Fruit fly (Drosophila melanogaster) whole organism, pupa: ENCODE data around the gene unc80.

Experiments used
- CG10348 ChIP-seq: fragments of 200-800 bp; sonication (Bioruptor generic); IDR thresholded peaks from 2 replicates; pipeline ENCODE4 v1.3.6; 2022; ENCODE audit warnings: missing biosample characterization, missing genetic modification characterization
- CG12605 ChIP-seq: fragments of 200-800 bp; sonication (Bioruptor generic); IDR thresholded peaks from 2 replicates; pipeline ENCODE4 v1.3.6; 2022; ENCODE audit warnings: missing biosample characterization, missing genetic modification characterization
- CG13204 ChIP-seq: fragments of 200-800 bp; sonication (Bioruptor generic); optimal IDR thresholded peaks from 2 replicates; lab custom pipeline; 2018; ENCODE audit warnings: missing biosample characterization, mild to moderate bottlenecking, missing genetic modification characterization, moderate library complexity
- CG14655 ChIP-seq: fragments of 200-800 bp; sonication (Bioruptor generic); optimal IDR thresholded peaks from 3 replicates; lab custom pipeline; 2017; ENCODE audit warnings: mild to moderate bottlenecking, missing biosample characterization, missing genetic modification reagents, missing genetic modification characterization
- CG15710 ChIP-seq: fragments of 200-800 bp; sonication (Bioruptor generic); optimal IDR thresholded peaks from 2 replicates; lab custom pipeline; 2018; ENCODE audit warnings: missing biosample characterization, mild to moderate bottlenecking, missing genetic modification characterization, moderate library complexity
- CG17806 ChIP-seq: fragments of 200-800 bp; sonication (Bioruptor generic); optimal IDR thresholded peaks from 2 replicates; lab custom pipeline; 2018; ENCODE audit warnings: missing biosample characterization, mild to moderate bottlenecking, missing genetic modification characterization, moderate library complexity
- CG32121 ChIP-seq: fragments of 200-800 bp; sonication (Bioruptor generic); IDR thresholded peaks from 2 replicates; pipeline ENCODE4 v1.3.6; 2022; ENCODE audit warnings: missing biosample characterization, missing genetic modification characterization
- CG34367 ChIP-seq: fragments of 200-800 bp; sonication (Bioruptor generic); optimal IDR thresholded peaks from 2 replicates; lab custom pipeline; 2018; ENCODE audit warnings: missing biosample characterization, mild to moderate bottlenecking, missing genetic modification characterization
- CG4496 ChIP-seq: fragments of 200-800 bp; sonication (Bioruptor generic); IDR thresholded peaks from 3 replicates; pipeline ENCODE4 v1.3.6; 2022; ENCODE audit warnings: missing biosample characterization, missing genetic modification characterization
- CG8159 ChIP-seq: fragments of 200-800 bp; sonication (Bioruptor generic); optimal IDR thresholded peaks from 3 replicates; lab custom pipeline; 2018; ENCODE audit warnings: missing biosample characterization, mild to moderate bottlenecking, missing genetic modification characterization, moderate library complexity
- CG8301 ChIP-seq: fragments of 200-800 bp; sonication (Bioruptor generic); optimal IDR thresholded peaks from 2 replicates; lab custom pipeline; 2018; ENCODE audit warnings: missing biosample characterization, mild to moderate bottlenecking, missing genetic modification characterization
- CG9948 ChIP-seq: fragments of 200-800 bp; sonication (Bioruptor generic); optimal IDR thresholded peaks from 2 replicates; lab custom pipeline; 2018; ENCODE audit warnings: missing biosample characterization, mild to moderate bottlenecking, missing genetic modification characterization, moderate library complexity
- D1 ChIP-seq: fragments of 200-800 bp; sonication (Bioruptor generic); optimal IDR thresholded peaks from 2 replicates; lab custom pipeline; 2018; ENCODE audit warnings: missing biosample characterization, mild to moderate bottlenecking, missing genetic modification characterization, moderate library complexity
- EcR ChIP-seq: fragments of 200-800 bp; sonication (Bioruptor generic); optimal IDR thresholded peaks from 3 replicates; lab custom pipeline; 2019; ENCODE audit warnings: missing biosample characterization, missing genetic modification characterization, mild to moderate bottlenecking, moderate library complexity, missing genetic modification reagents
- Ets98B ChIP-seq: fragments of 200-800 bp; sonication (Bioruptor generic); IDR thresholded peaks from 2 replicates; pipeline ENCODE4 v1.3.6; 2022; ENCODE audit warnings: missing biosample characterization, missing genetic modification characterization
- Pif1A ChIP-seq: fragments of 200-800 bp; sonication (Bioruptor generic); optimal IDR thresholded peaks from 3 replicates; lab custom pipeline; 2016; ENCODE audit warnings: missing biosample characterization, missing genetic modification characterization
- Pif1B ChIP-seq: fragments of 200-800 bp; sonication (Bioruptor generic); optimal IDR thresholded peaks from 3 replicates; lab custom pipeline; 2016; ENCODE audit warnings: missing biosample characterization, missing genetic modification characterization
- Snoo ChIP-seq: fragments of 200-800 bp; sonication (Bioruptor generic); optimal IDR thresholded peaks from 3 replicates; lab custom pipeline; 2017; ENCODE audit warnings: missing biosample characterization, mild to moderate bottlenecking, missing genetic modification characterization, inconsistent platforms
- fd96Ca ChIP-seq: fragments of 200-800 bp; sonication (Bioruptor generic); IDR thresholded peaks from 3 replicates; pipeline ENCODE4 v1.3.6; 2022; ENCODE audit warnings: missing biosample characterization, missing genetic modification characterization
- gl ChIP-seq: fragments of 200-800 bp; sonication (Bioruptor generic); optimal IDR thresholded peaks from 2 replicates; lab custom pipeline; 2018; ENCODE audit warnings: missing biosample characterization, mild to moderate bottlenecking, missing genetic modification characterization
- rn ChIP-seq: fragments of 200-800 bp; sonication (Bioruptor generic); IDR thresholded peaks from 2 replicates; pipeline ENCODE4 v1.3.6; 2022; ENCODE audit warnings: missing biosample characterization, missing genetic modification characterization

Gene unc80

dm6 chr3R:27692645-27693307 is 30.5 kb downstream of the unc80 start:
- no peak for TF ChIP-seq CG14655 (GFP tag; lab: Kevin White, UChicago)
- peak; percentile 85 for TF ChIP-seq EcR
- peak; percentile 52 for TF ChIP-seq CG13204 (GFP tag; lab: Kevin White, UChicago)
- TF ChIP-seq, all 21 proteins: peak for 2

dm6 chr3R:27694018-27694417 is 31.8 kb downstream of the unc80 start, which contains the start of gene CG43319:
Gene CG43319 (plus strand): TSS chr3R:27694318.
- TF ChIP-seq CG10348 (GFP tag; lab: Robert Waterston, UW) (no peak), CG32121 (GFP tag; lab: Robert Waterston, UW) (no peak), CG17806 (no peak), CG12605 (GFP tag; lab: Robert Waterston, UW) (no peak), CG34367 (no peak), rn (GFP tag; lab: Robert Waterston, UW) (no peak)

- TF ChIP-seq CG9948 (tag; lab: Kevin White, UChicago) (no peak), CG12605 (GFP tag; lab: Robert Waterston, UW) (no peak), CG10348 (GFP tag; lab: Robert Waterston, UW) (no peak), Ets98B (GFP tag; lab: Robert Waterston, UW) (no peak), CG17806 (no peak), CG13204 (GFP tag; lab: Kevin White, UChicago) (no peak), Pif1B (no peak), fd96Ca (no peak), Snoo (tag; lab: Kevin White, UChicago) (no peak), CG4496 (GFP tag; lab: Robert Waterston, UW) (no peak), CG15710 (tag; lab: Kevin White, UChicago) (no peak), CG8159 (tag; lab: Kevin White, UChicago) (no peak), CG8301 (tag; lab: Kevin White, UChicago) (no peak), EcR (no peak), Pif1A (GFP tag; lab: Kevin White, UChicago) (no peak), gl (no peak), CG34367 (no peak), CG14655 (GFP tag; lab: Kevin White, UChicago) (no peak), D1 (tag; lab: Kevin White, UChicago) (no peak), rn (GFP tag; lab: Robert Waterston, UW) (no peak)
These were observed 32.3 kb downstream of the unc80 start, which contains the start of gene Acp98AB for dm6 chr3R:27694583-27694982. Gene Acp98AB (plus strand): TSS chr3R:27694883.

- TF ChIP-seq CG13204 (GFP tag; lab: Kevin White, UChicago) = no peak
- 0 out of 3 replicates have a peak, but pooled peaks have one; percentile 16 for TF ChIP-seq CG4496 (GFP tag; lab: Robert Waterston, UW)
- no peak for TF ChIP-seq CG8159 (tag; lab: Kevin White, UChicago)
- TF ChIP-seq, all 21 proteins: peak for 1
These were observed 32.8 kb downstream of the unc80 start, which contains the start of gene HSPBAP1 for dm6 chr3R:27695019-27695418. Gene HSPBAP1 (plus strand): TSS chr3R:27695235.

dm6 chr3R:27699540-27700228 is 37.4 kb downstream of the unc80 start, which contains the start of gene ALiX:
Gene ALiX (minus strand): TSS chr3R:27700110.
- TF ChIP-seq CG8301 (tag; lab: Kevin White, UChicago) (no peak), EcR (no peak), CG4496 (GFP tag; lab: Robert Waterston, UW) (0 out of 3 replicates have a peak, but pooled peaks have one; percentile 23)

- TF ChIP-seq CG14655 (GFP tag; lab: Kevin White, UChicago) (no peak), CG9948 (tag; lab: Kevin White, UChicago) (no peak), CG10348 (GFP tag; lab: Robert Waterston, UW) (no peak), Pif1A (GFP tag; lab: Kevin White, UChicago) (no peak), Ets98B (GFP tag; lab: Robert Waterston, UW) (no peak), D1 (tag; lab: Kevin White, UChicago) (no peak), gl (no peak), rn (GFP tag; lab: Robert Waterston, UW) (no peak), CG8159 (tag; lab: Kevin White, UChicago) (no peak)
- TF ChIP-seq, all 21 proteins: peak for 0
These were observed 38.0 kb downstream of the unc80 start, which contains the start of gene btz for dm6 chr3R:27700229-27700573. Gene btz (plus strand): TSS chr3R:27700361.

DNA sequence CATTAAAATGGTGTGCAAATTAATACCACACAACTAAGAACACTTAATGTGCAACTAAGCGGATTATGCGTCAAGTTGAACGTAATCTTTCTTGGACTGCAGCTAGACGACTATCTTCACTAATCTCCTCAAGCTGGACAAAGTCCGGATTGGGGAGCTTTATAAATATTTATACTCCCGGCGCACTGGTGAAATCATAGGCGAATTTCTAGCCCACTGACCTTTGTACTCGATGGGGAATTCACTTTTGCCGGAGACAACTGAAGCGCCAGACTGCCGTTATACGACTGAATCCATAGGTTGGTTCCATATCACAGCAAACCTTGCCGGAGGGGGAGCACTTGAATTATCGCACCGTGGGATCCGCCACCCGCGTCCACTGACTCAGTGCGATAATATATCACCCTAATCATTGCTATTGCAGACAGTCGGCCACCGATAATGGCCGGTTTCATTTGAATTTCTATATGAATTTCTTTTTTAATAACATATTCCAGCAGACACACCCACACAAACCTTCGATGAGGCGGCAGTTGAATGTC is 43.9 kb downstream of the unc80 start:
- TF ChIP-seq EcR (no peak), CG34367 (no peak), CG32121 (GFP tag; lab: Robert Waterston, UW) (no peak), Pif1A (GFP tag; lab: Kevin White, UChicago) (no peak), CG10348 (GFP tag; lab: Robert Waterston, UW) (no peak), CG8159 (tag; lab: Kevin White, UChicago) (no peak), Snoo (tag; lab: Kevin White, UChicago) (no peak), Pif1B (no peak), D1 (tag; lab: Kevin White, UChicago) (no peak), CG9948 (tag; lab: Kevin White, UChicago) (no peak), CG8301 (tag; lab: Kevin White, UChicago) (peak; percentile 27), gl (peak; percentile 19), Ets98B (GFP tag; lab: Robert Waterston, UW) (0 out of 2 replicates have a peak, but pooled peaks have one; percentile 33), CG14655 (GFP tag; lab: Kevin White, UChicago) (no peak), CG13204 (GFP tag; lab: Kevin White, UChicago) (no peak), CG15710 (tag; lab: Kevin White, UChicago) (no peak), fd96Ca (peak; percentile 38; the same call in 1 of the 3 replicates), CG4496 (GFP tag; lab: Robert Waterston, UW) (no peak), rn (GFP tag; lab: Robert Waterston, UW) (no peak)
